Worm (Caenorhabditis elegans): Measurements from ENCODE around the gene C18H7.12.

Gene C18H7.12

ce11 chrIV:620324-620723 lies 32.7 kb upstream of the C18H7.12 start (continued):
- TF ChIP-seq tra-1 (GFP tag; IDR thresholded peaks at IDR 0.05) (peak; percentile 62), F44E2.7 (GFP tag; IDR thresholded peaks at IDR 0.05) (peak; percentile 85; the same call in 1 of the 2 replicates), pqm-1 (tag; optimal IDR thresholded peaks at IDR 0.05) (no peak), daf-19 (GFP tag; conservative IDR thresholded peaks at IDR 0.05) (0 out of 2 replicates have a peak, but pooled peaks have one; percentile 43), ama-1 (optimal IDR thresholded peaks at IDR 0.05) (no peak), egl-27 (tag; optimal IDR thresholded peaks at IDR 0.05) (peak; percentile 8), madf-5 (GFP tag; IDR thresholded peaks at IDR 0.05) (peak; percentile 20 to 75; a peak in 1 of 4 replicates), aly-2 (tag; optimal IDR thresholded peaks at IDR 0.05) (no peak), nhr-25 (tag; optimal IDR thresholded peaks at IDR 0.05; ENCODE audit: borderline replicate concordance, insufficient read depth) (no peak), unc-62 (GFP tag; optimal IDR thresholded peaks at IDR 0.05 in 1 of 2) (peak in 1 of 2 experiments; percentile 55), unc-62 (tag; optimal IDR thresholded peaks at IDR 0.05) (no peak), Y5F2A.4 (GFP tag; optimal IDR thresholded peaks at IDR 0.05) (no peak), ztf-7 (tag; optimal IDR thresholded peaks at IDR 0.05) (peak; percentile 24), ceh-20 (GFP tag; IDR thresholded peaks at IDR 0.05) (0 out of 2 replicates have a peak, but pooled peaks have one; percentile 30), mdl-1 (tag; optimal IDR thresholded peaks at IDR 0.05) (peak in 1 of 2 experiments; percentile 13), T20F7.1 (GFP tag; optimal IDR thresholded peaks at IDR 0.05) (no peak), arid-1 (GFP tag; conservative IDR thresholded peaks at IDR 0.05) (peak; percentile 63; the same call in 1 of the 2 replicates), ztf-11 (tag; optimal IDR thresholded peaks at IDR 0.05) (no peak), Y105C5A.15 (GFP tag; IDR thresholded peaks at IDR 0.05) (0 out of 2 replicates have a peak, but pooled peaks have one; percentile 57), sdz-12 (GFP tag; optimal IDR thresholded peaks at IDR 0.05) (no peak), lir-3 (tag; optimal IDR thresholded peaks at IDR 0.05) (peak; percentile 40), zip-2 (tag; optimal IDR thresholded peaks at IDR 0.05) (no peak), skn-1 (tag; optimal IDR thresholded peaks at IDR 0.05) (no peak), duxl-1 (tag; optimal IDR thresholded peaks at IDR 0.05; ENCODE audit: poor library complexity) (peak; percentile 46), unc-39 (tag; optimal IDR thresholded peaks at IDR 0.05) (no peak), daf-8 (GFP tag; IDR thresholded peaks at IDR 0.05) (no peak), ZK337.2 (GFP tag; IDR thresholded peaks at IDR 0.05) (peak; percentile 50; the same call in 1 of the 2 replicates), R02D3.7 (tag; optimal IDR thresholded peaks at IDR 0.05) (no peak), zfp-3 (GFP tag; conservative IDR thresholded peaks at IDR 0.05) (0 out of 2 replicates have a peak, but pooled peaks have one; percentile 37), dve-1 (tag; optimal IDR thresholded peaks at IDR 0.05; ENCODE audit: insufficient read depth) (no peak), cey-2 (tag; optimal IDR thresholded peaks at IDR 0.05; ENCODE audit: borderline replicate concordance, insufficient read depth) (no peak), zip-11 (GFP tag; IDR thresholded peaks at IDR 0.05) (no peak), nhr-111 (GFP tag; optimal IDR thresholded peaks at IDR 0.05) (peak; percentile 56), zag-1 (tag; optimal IDR thresholded peaks at IDR 0.05) (no peak), nhr-102 (tag; optimal IDR thresholded peaks at IDR 0.05) (no peak), lim-7 (GFP tag; IDR thresholded peaks at IDR 0.05) (peak; percentile 85), nhr-237 (tag; optimal IDR thresholded peaks at IDR 0.05) (no peak), nhr-11 (tag; optimal IDR thresholded peaks at IDR 0.05) (no peak), rbr-2 (tag; optimal IDR thresholded peaks at IDR 0.05) (peak; percentile 65), fkh-10 (GFP tag; optimal IDR thresholded peaks at IDR 0.05) (no peak), pha-4 (GFP tag; IDR thresholded peaks at IDR 0.05) (peak; percentile 81), pha-4 (tag; optimal IDR thresholded peaks at IDR 0.05) (no peak), jun-1 (tag; optimal IDR thresholded peaks at IDR 0.05) (peak; percentile 55), ces-1 (GFP tag; optimal IDR thresholded peaks at IDR 0.05) (no peak), mdt-29 (GFP tag; IDR thresholded peaks at IDR 0.05) (no peak), mxl-2 (GFP tag; conservative IDR thresholded peaks at IDR 0.05) (no peak), fos-1 (tag; optimal IDR thresholded peaks at IDR 0.05) (no peak), aha-1 (tag) (peak; percentile 96), php-3 (GFP tag; IDR thresholded peaks at IDR 0.05) (peak; percentile 58; the same call in 1 of the 2 replicates), ceh-32 (tag; optimal IDR thresholded peaks at IDR 0.05; ENCODE audit: poor library complexity) (no peak), nhr-6 (tag; optimal IDR thresholded peaks at IDR 0.05) (peak; percentile 38), lin-1 (GFP tag; IDR thresholded peaks at IDR 0.05) (peak; percentile 60; the same call in 1 of the 2 replicates)
